Fruit fly (Drosophila melanogaster): ENCODE results near the gene ND-B14.5A.

The ND-B14.5A gene

dm6 chrX:2158668-2159163, 13.6 kb upstream of the ND-B14.5A start, which contains the start of gene wapl (continued):
- TF ChIP-seq CG4328 (GFP tag; optimal IDR thresholded peaks at IDR 0.05) (no peak), CG12155 (GFP tag; optimal IDR thresholded peaks at IDR 0.05) (peak; percentile 12), CG7987 (GFP tag; optimal IDR thresholded peaks at IDR 0.05) (no peak), CG1603 (tag; optimal IDR thresholded peaks at IDR 0.05) (peak; percentile 85), Hmr (GFP tag; optimal IDR thresholded peaks at IDR 0.05) (peak; percentile 53), CG2129 (GFP tag; IDR thresholded peaks at IDR 0.05; ENCODE audit: partially characterized antibody) (peak; percentile 77), Bdp1 (GFP tag; optimal IDR thresholded peaks at IDR 0.05) (no peak), Hmx (GFP tag; optimal IDR thresholded peaks at IDR 0.05) (no peak), hbn (GFP tag; IDR thresholded peaks at IDR 0.05; ENCODE audit: partially characterized antibody) (peak; percentile 92), E2f1 (GFP tag; IDR thresholded peaks at IDR 0.05) (no peak), CG34224 (GFP tag; IDR thresholded peaks at IDR 0.05; ENCODE audit: partially characterized antibody) (peak; percentile 93), CG10959 (GFP tag; IDR thresholded peaks at IDR 0.05) (no peak), knrl (GFP tag; IDR thresholded peaks at IDR 0.05; ENCODE audit: partially characterized antibody) (peak; percentile 93), psq (GFP tag; optimal IDR thresholded peaks at IDR 0.05) (no peak), CG10543 (GFP tag; optimal IDR thresholded peaks at IDR 0.05) (no peak), Opbp (GFP tag; IDR thresholded peaks at IDR 0.05; ENCODE audit: partially characterized antibody) (peak; percentile 97), BEAF-32 (GFP tag; optimal IDR thresholded peaks at IDR 0.05) (peak; percentile 97), CG8388 (GFP tag; optimal IDR thresholded peaks at IDR 0.05) (no peak), ab (GFP tag; optimal IDR thresholded peaks at IDR 0.05) (no peak), Lim3 (GFP tag; IDR thresholded peaks at IDR 0.05) (no peak), CG12391 (tag; optimal IDR thresholded peaks at IDR 0.05) (no peak), CG34376 (GFP tag; optimal IDR thresholded peaks at IDR 0.05) (no peak), grau (tag; optimal IDR thresholded peaks at IDR 0.05) (peak; percentile 25), vvl (GFP tag; IDR thresholded peaks at IDR 0.05) (peak; percentile 61), Drgx (GFP tag; IDR thresholded peaks at IDR 0.05) (no peak), oc (tag; optimal IDR thresholded peaks at IDR 0.05) (no peak), NK7.1 (GFP tag; optimal IDR thresholded peaks at IDR 0.05) (no peak), C15 (GFP tag; IDR thresholded peaks at IDR 0.05) (no peak), sob (GFP tag; IDR thresholded peaks at IDR 0.05) (0 out of 2 replicates have a peak, but pooled peaks have one; percentile 32), ind (GFP tag; optimal IDR thresholded peaks at IDR 0.05) (no peak), CG9817 (tag; optimal IDR thresholded peaks at IDR 0.05) (no peak), abd-A (tag; optimal IDR thresholded peaks at IDR 0.05) (peak; percentile 64), ci (GFP tag; IDR thresholded peaks at IDR 0.05) (peak; percentile 44; the same call in 1 of the 3 replicates), CG13894 (tag; optimal IDR thresholded peaks at IDR 0.05) (peak; percentile 8), CG18476 (GFP tag; optimal IDR thresholded peaks at IDR 0.05) (no peak), Lhr (GFP tag; optimal IDR thresholded peaks at IDR 0.05) (peak; percentile 67), sc (optimal IDR thresholded peaks at IDR 0.05) (no peak), sc (GFP tag; optimal IDR thresholded peaks at IDR 0.05) (no peak), CG8359 (GFP tag; optimal IDR thresholded peaks at IDR 0.05; ENCODE audit: borderline replicate concordance) (no peak), CG8944 (GFP tag; optimal IDR thresholded peaks at IDR 0.05) (no peak), trh (GFP tag; optimal IDR thresholded peaks at IDR 0.05) (no peak), CG3407 (GFP tag; optimal IDR thresholded peaks at IDR 0.05) (no peak), Atf6 (GFP tag; IDR thresholded peaks at IDR 0.05) (no peak), otp (GFP tag; IDR thresholded peaks at IDR 0.05) (no peak), Chrac-16 (GFP tag; optimal IDR thresholded peaks at IDR 0.05) (no peak), pho (GFP tag; optimal IDR thresholded peaks at IDR 0.05) (no peak), aop (GFP tag; IDR thresholded peaks at IDR 0.05) (no peak), pan (optimal IDR thresholded peaks at IDR 0.05) (no peak), pan (GFP tag; optimal IDR thresholded peaks at IDR 0.05 in 1 of 2, IDR thresholded peaks at IDR 0.05 in 1 of 2) (no peak), Nf-YC (tag; optimal IDR thresholded peaks at IDR 0.05) (peak; percentile 21), gem (tag; optimal IDR thresholded peaks at IDR 0.05) (no peak)
